Worm (Caenorhabditis elegans) whole organism, L1 larva: ENCODE results near the gene K08E4.7.

Source experiments
- F16B12.6 ChIP-seq: fragments of 150-350 bp; optimal IDR thresholded peaks from 2 replicates; lab custom pipeline; 2014; ENCODE audit warnings: missing biosample characterization, missing genetic modification characterization
- fkh-10 ChIP-seq: sonication (generic microtip); optimal IDR thresholded peaks from 2 replicates; lab custom pipeline; 2017; ENCODE audit warnings: missing biosample characterization, missing genetic modification reagents, missing genetic modification characterization
- jun-1 ChIP-seq: fragments of 150-350 bp; optimal IDR thresholded peaks from 2 replicates; lab custom pipeline; 2014; ENCODE audit warnings: missing biosample characterization, missing genetic modification reagents, missing genetic modification characterization
- lin-13 ChIP-seq: fragments of 150-350 bp; optimal IDR thresholded peaks from 2 replicates; lab custom pipeline; 2014; ENCODE audit warnings: missing biosample characterization, missing genetic modification reagents, missing genetic modification characterization
- mdl-1 ChIP-seq, 2 experiments: fragments of 150-350 bp; optimal IDR thresholded peaks; 2 replicates each; lab custom pipeline; 2014 to 2017; ENCODE audit warnings: missing biosample characterization in 2 of 2, missing genetic modification characterization in 2 of 2, inconsistent platforms in 1 of 2
- nhr-71 ChIP-seq: sonication (generic microtip); optimal IDR thresholded peaks from 2 replicates; lab custom pipeline; 2016; ENCODE audit warnings: mild to moderate bottlenecking, missing genetic modification characterization, moderate library complexity, missing compliant biosample characterization
- nhr-77 ChIP-seq: fragments of 150-350 bp; optimal IDR thresholded peaks from 2 replicates; lab custom pipeline; 2014; ENCODE audit warnings: missing biosample characterization, missing genetic modification characterization
- unc-98 ChIP-seq: fragments of 200-800 bp; sonication (Bioruptor generic); IDR thresholded peaks from 2 replicates; pipeline ENCODE4 v1.3.6; 2022; ENCODE audit warnings: missing genetic modification characterization, missing compliant biosample characterization

DNA sequence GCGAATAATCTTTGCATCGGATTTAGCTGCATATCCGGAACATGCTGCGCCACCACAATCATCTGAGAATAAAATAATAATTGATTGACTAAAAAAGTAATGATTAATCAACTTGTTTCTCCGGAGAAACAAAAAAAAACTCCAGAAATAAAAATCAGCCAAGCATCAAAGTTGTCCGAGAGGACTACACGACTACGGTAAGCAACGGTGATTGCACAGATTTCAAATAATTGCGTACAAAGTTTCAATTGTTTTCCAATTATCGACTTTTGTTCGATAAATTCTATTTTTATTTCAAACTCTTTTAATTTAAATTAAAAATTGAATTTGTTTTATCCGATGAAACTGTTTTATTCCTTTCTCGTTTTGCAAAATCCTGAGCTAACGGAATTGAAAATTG, 17.8 kb downstream of the K08E4.7 start, which contains the start of gene cpsf-4:
- TF ChIP-seq lin-13 (GFP tag; lab: Kevin White, UChicago) (no peak), jun-1 (no peak), fkh-10 (no peak), mdl-1 (tag; optimal IDR thresholded peaks at IDR 0.05; lab: Kevin White, UChicago) (no peak), F16B12.6 (tag; lab: Kevin White, UChicago) (no peak), unc-98 (GFP tag; lab: Robert Waterston, UW) (no peak), nhr-77 (tag; lab: Kevin White, UChicago) (no peak), nhr-71 (tag; lab: Kevin White, UChicago) (no peak)
